Fruit fly (Drosophila melanogaster): ENCODE results near the gene mRpS21.

The mRpS21 gene

DNA sequence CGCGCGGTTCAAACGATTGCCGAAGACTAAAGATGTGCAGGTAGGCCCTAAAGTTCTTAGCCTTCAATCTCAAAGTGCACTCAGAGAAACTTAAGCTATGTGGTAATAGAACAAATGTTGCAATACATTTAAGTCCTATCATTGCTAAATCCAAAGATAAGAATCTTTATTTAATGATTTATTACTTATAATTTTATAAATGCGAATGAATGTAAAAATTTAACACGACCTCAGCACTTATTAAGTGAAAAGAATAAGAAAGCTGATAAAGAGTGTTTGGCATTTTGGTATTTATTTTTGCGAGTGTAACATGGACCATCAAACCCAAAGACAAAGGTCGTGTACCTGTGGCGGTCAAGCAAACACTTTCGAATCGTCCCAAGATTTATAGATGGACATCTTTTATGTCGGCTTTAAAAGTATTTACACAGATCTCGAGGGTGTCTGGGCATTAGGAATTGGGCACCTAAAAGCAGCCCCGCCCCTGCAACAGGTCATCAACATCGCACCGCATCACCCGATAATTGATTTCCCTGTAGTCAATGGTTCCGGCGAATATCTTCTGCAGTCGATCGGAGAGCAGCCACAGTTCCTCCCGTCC is 23.3 kb upstream of the mRpS21 start, which contains the start of gene yellow-e3 (continued):
- TF ChIP-seq CG12391 (tag; optimal IDR thresholded peaks at IDR 0.05) (peak; percentile 48), CG13296 (GFP tag; optimal IDR thresholded peaks at IDR 0.05) (no peak), Xrp1 (GFP tag; IDR thresholded peaks at IDR 0.05) (peak; percentile 72), Spps (tag; optimal IDR thresholded peaks at IDR 0.05) (peak; percentile 43), CG17829 (tag; optimal IDR thresholded peaks at IDR 0.05) (peak; percentile 58), CG13424 (tag; optimal IDR thresholded peaks at IDR 0.05) (no peak), CG5953 (GFP tag; IDR thresholded peaks at IDR 0.05) (no peak), NC2β (GFP tag; optimal IDR thresholded peaks at IDR 0.05) (no peak), en (GFP tag; optimal IDR thresholded peaks at IDR 0.05) (no peak), MBD-R2 (GFP tag; IDR thresholded peaks at IDR 0.05) (no peak), CG10654 (GFP tag; optimal IDR thresholded peaks at IDR 0.05) (no peak), CG4404 (GFP tag; IDR thresholded peaks at IDR 0.05) (peak; percentile 73), zfh1 (GFP tag; IDR thresholded peaks at IDR 0.05) (peak; percentile 64; the same call in 2 of the 3 replicates), CoRest (tag; optimal IDR thresholded peaks at IDR 0.05) (peak; percentile 25), Sry-β (GFP tag; optimal IDR thresholded peaks at IDR 0.05) (no peak), twi (tag; optimal IDR thresholded peaks at IDR 0.05) (peak; percentile 25), Ptx1 (GFP tag; IDR thresholded peaks at IDR 0.05) (no peak), D19A (tag; optimal IDR thresholded peaks at IDR 0.05) (peak; percentile 59), sqz (GFP tag; optimal IDR thresholded peaks at IDR 0.05) (no peak), croc (GFP tag; conservative IDR thresholded peaks at IDR 0.05) (0 out of 3 replicates have a peak, but pooled peaks have one; percentile 23), CG6791 (GFP tag; IDR thresholded peaks at IDR 0.05; ENCODE audit: partially characterized antibody) (no peak), rib (GFP tag; IDR thresholded peaks at IDR 0.05) (no peak), zf30C (GFP tag; optimal IDR thresholded peaks at IDR 0.05) (peak; percentile 95), Fer3 (tag; optimal IDR thresholded peaks at IDR 0.05) (no peak), MESR4 (GFP tag; optimal IDR thresholded peaks at IDR 0.05) (no peak), psq (GFP tag; optimal IDR thresholded peaks at IDR 0.05) (no peak), Lhr (GFP tag; optimal IDR thresholded peaks at IDR 0.05) (no peak), trem (tag; optimal IDR thresholded peaks at IDR 0.05) (peak; percentile 32), CG4617 (GFP tag; optimal IDR thresholded peaks at IDR 0.05; ENCODE audit: borderline replicate concordance) (no peak), Rfx (GFP tag; IDR thresholded peaks at IDR 0.05) (no peak), zen (tag; optimal IDR thresholded peaks at IDR 0.05) (peak; percentile 93), Hmx (GFP tag; optimal IDR thresholded peaks at IDR 0.05) (no peak), TFAM (GFP tag; optimal IDR thresholded peaks at IDR 0.05) (no peak), CG15601 (tag; optimal IDR thresholded peaks at IDR 0.05) (peak; percentile 24), CG33557 (GFP tag; optimal IDR thresholded peaks at IDR 0.05) (peak; percentile 81), NC2α (GFP tag; optimal IDR thresholded peaks at IDR 0.05) (no peak), phol (tag; optimal IDR thresholded peaks at IDR 0.05) (peak; percentile 52), tll (GFP tag; optimal IDR thresholded peaks at IDR 0.05) (peak in 1 of 2 experiments; percentile 75), cg (GFP tag; optimal IDR thresholded peaks at IDR 0.05) (no peak), CG9437 (GFP tag; optimal IDR thresholded peaks at IDR 0.05) (no peak), dimm (GFP tag; IDR thresholded peaks at IDR 0.05) (no peak), Fer2 (tag; optimal IDR thresholded peaks at IDR 0.05) (no peak), CG13775 (GFP tag; optimal IDR thresholded peaks at IDR 0.05) (peak; percentile 30), Dad (GFP tag; optimal IDR thresholded peaks at IDR 0.05) (no peak), repo (GFP tag; optimal IDR thresholded peaks at IDR 0.05) (no peak), mld (GFP tag; IDR thresholded peaks at IDR 0.05; ENCODE audit: partially characterized antibody) (no peak), CG6254 (GFP tag; optimal IDR thresholded peaks at IDR 0.05) (peak; percentile 37), CG34224 (GFP tag; IDR thresholded peaks at IDR 0.05; ENCODE audit: partially characterized antibody) (no peak), stwl (tag; optimal IDR thresholded peaks at IDR 0.05) (peak; percentile 11), HLH3B (GFP tag; IDR thresholded peaks at IDR 0.05) (no peak)
